Worm (Caenorhabditis elegans): ENCODE measurements around the gene F41C3.8.

Gene F41C3.8

DNA sequence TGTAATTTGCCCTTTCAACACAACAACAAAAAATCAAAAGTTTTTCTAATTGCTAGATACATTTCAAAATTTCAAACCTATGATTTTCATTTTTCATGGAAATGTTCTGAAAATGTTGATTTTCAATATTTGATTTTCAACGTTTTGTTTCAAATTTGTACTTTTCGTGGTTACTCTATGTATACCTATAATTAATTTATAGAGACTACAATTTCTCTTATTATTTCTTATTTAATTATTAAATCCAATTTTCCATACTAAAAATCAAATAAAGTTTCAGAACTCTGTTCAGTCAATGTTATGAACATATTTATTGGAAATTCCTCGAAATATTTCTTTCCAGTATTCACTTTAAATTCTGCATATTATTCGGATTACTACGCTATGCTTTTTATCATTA is 28.9 kb upstream of the F41C3.8 start, which contains the start of gene sre-39:
Gene sre-39, plus strand, starts transcription at position 301 of the 400 bp plus-strand sequence.
- TF ChIP-seq elt-2 (tag; optimal IDR thresholded peaks at IDR 0.05) (no peak), unc-30 (tag; optimal IDR thresholded peaks at IDR 0.05) (no peak), ceh-8 (GFP tag; optimal IDR thresholded peaks at IDR 0.05) (no peak), sup-37 (GFP tag; optimal IDR thresholded peaks at IDR 0.05) (no peak)

DNA sequence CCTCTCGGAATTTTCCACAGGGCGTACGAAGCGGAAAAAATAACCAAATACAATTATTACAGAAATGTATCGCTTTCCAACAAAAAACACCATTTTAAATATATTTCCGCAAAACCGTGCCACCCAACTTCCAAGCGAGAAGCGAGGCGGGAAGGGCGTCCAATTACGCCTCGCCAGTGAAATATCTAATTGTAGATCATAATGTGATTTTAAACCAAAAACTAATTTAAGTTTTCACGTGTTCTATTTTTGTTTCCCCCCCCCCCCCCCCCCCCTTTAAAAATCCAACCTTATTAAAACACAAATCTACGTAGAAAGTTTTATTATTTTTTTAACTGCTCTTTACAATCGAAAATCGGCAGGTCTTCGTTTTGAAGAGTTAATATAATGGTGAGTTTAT is 26.4 kb upstream of the F41C3.8 start, which contains the start of gene F10G7.12:
Gene F10G7.12, plus strand, starts transcription at position 301 of the 400 bp plus-strand sequence.
- TF ChIP-seq pqm-1 (tag; optimal IDR thresholded peaks at IDR 0.05) (no peak), mab-9 (GFP tag; IDR thresholded peaks at IDR 0.05) (no peak), fkh-10 (GFP tag; optimal IDR thresholded peaks at IDR 0.05) (no peak), nhr-11 (tag; optimal IDR thresholded peaks at IDR 0.05) (no peak), ceh-8 (GFP tag; optimal IDR thresholded peaks at IDR 0.05) (no peak), C04F5.9 (tag; optimal IDR thresholded peaks at IDR 0.05) (no peak), nhr-19 (GFP tag; conservative IDR thresholded peaks at IDR 0.05) (no peak), hpl-2 (GFP tag; optimal IDR thresholded peaks at IDR 0.05) (no peak), lin-39 (tag; optimal IDR thresholded peaks at IDR 0.05) (no peak), ceh-82 (tag; optimal IDR thresholded peaks at IDR 0.05) (no peak), skn-1 (tag; optimal IDR thresholded peaks at IDR 0.05) (no peak), ceh-90 (tag; optimal IDR thresholded peaks at IDR 0.05) (no peak), swsn-7 (tag; optimal IDR thresholded peaks at IDR 0.05) (no peak), tbx-2 (tag; optimal IDR thresholded peaks at IDR 0.05) (no peak), dsc-1 (tag; optimal IDR thresholded peaks at IDR 0.05) (no peak), unc-86 (tag; optimal IDR thresholded peaks at IDR 0.05) (no peak)

DNA sequence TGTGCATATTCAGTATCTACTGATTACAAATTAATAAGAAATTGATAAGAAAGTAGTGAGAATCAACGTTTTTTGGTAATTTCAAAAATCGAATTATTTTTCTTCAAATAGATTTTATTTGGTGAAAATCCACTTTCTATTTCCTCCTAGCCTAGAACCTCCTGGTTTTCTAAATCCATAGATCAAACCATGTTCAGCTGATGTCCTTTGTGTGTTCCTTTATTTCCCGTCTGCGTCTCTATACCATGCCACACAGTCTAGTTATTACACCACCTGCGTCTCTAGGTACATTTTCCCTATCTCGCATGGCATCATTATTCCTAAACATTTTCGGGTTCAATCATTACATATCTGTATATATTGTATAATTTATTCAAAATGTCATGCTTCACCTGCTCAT is 22.7 kb upstream of the F41C3.8 start, which contains the start of gene F10G7.5:
Gene F10G7.5, plus strand, starts transcription at position 286 of the 400 bp plus-strand sequence.
- TF ChIP-seq nhr-76 (tag; optimal IDR thresholded peaks at IDR 0.05): no peak
- TF ChIP-seq hlh-17 (GFP tag; optimal IDR thresholded peaks at IDR 0.05; ENCODE audit: borderline replicate concordance): no peak
- peak; percentile 64 for TF ChIP-seq elt-2 (tag; optimal IDR thresholded peaks at IDR 0.05)
- TF ChIP-seq zag-1 (tag; optimal IDR thresholded peaks at IDR 0.05): no peak
- no peak for TF ChIP-seq tlp-1 (tag; optimal IDR thresholded peaks at IDR 0.05)
- TF ChIP-seq ceh-82 (tag; optimal IDR thresholded peaks at IDR 0.05): no peak
- no peak for TF ChIP-seq unc-130 (tag; optimal IDR thresholded peaks at IDR 0.05)
- peak; percentile 33 to 68 for TF ChIP-seq efl-1 (optimal IDR thresholded peaks at IDR 0.05)
- TF ChIP-seq efl-1 (GFP tag; optimal IDR thresholded peaks at IDR 0.05 in 1 of 2): peak; percentile 17 to 92
- no peak for TF ChIP-seq ets-5 (GFP tag; IDR thresholded peaks at IDR 0.05)
- no peak for TF ChIP-seq egl-27 (tag; optimal IDR thresholded peaks at IDR 0.05)
- no peak for TF ChIP-seq mep-1 (tag; optimal IDR thresholded peaks at IDR 0.05)
- TF ChIP-seq nhr-71 (tag; optimal IDR thresholded peaks at IDR 0.05): peak; percentile 9
- TF ChIP-seq lin-13 (GFP tag; optimal IDR thresholded peaks at IDR 0.05): no peak
- peak in 2 of 3 experiments; percentile 11 to 34 for TF ChIP-seq dpl-1 (GFP tag; optimal IDR thresholded peaks at IDR 0.05)
- TF ChIP-seq nhr-237 (tag; optimal IDR thresholded peaks at IDR 0.05): no peak
- TF ChIP-seq blmp-1 (tag; optimal IDR thresholded peaks at IDR 0.05): peak; percentile 55
- TF ChIP-seq lin-15B (tag; optimal IDR thresholded peaks at IDR 0.05): no peak
- no peak for TF ChIP-seq ceh-8 (GFP tag; optimal IDR thresholded peaks at IDR 0.05)
- peak; percentile 67 for TF ChIP-seq lin-14 (GFP tag; optimal IDR thresholded peaks at IDR 0.05)
- peak; percentile 42 for TF ChIP-seq nhr-85 (tag)
- TF ChIP-seq snu-23 (GFP tag; optimal IDR thresholded peaks at IDR 0.05): peak; percentile 23
- TF ChIP-seq Y116A8C.19 (tag; optimal IDR thresholded peaks at IDR 0.05; ENCODE audit: borderline replicate concordance): no peak
- TF ChIP-seq lsy-2 (tag; optimal IDR thresholded peaks at IDR 0.05): peak; percentile 31 to 52
- TF ChIP-seq dsc-1 (tag; optimal IDR thresholded peaks at IDR 0.05): no peak
- TF ChIP-seq lin-35 (GFP tag; optimal IDR thresholded peaks at IDR 0.05): peak in 1 of 2 experiments; percentile 32
- no peak for TF ChIP-seq hlh-4 (tag; optimal IDR thresholded peaks at IDR 0.05)
